Fruit fly (Drosophila melanogaster) whole organism, wandering third instar larva: ENCODE results near the gene CG8173.

Source experiments
- Abd-B ChIP-seq: fragments of >200 bp; optimal IDR thresholded peaks from 2 replicates; lab custom pipeline; 2017; ENCODE audit warnings: missing biosample characterization, missing genetic modification characterization
- CG32264 ChIP-seq: fragments of 200-800 bp; sonication (Bioruptor generic); optimal IDR thresholded peaks from 2 replicates; lab custom pipeline; 2016; ENCODE audit warnings: missing biosample characterization, missing genetic modification characterization
- GATAd ChIP-seq: sonication (Bioruptor generic); optimal IDR thresholded peaks from 2 replicates; lab custom pipeline; 2016; ENCODE audit warnings: missing biosample characterization, missing genetic modification characterization
- Hnf4 ChIP-seq: fragments of 200-800 bp; sonication (Bioruptor generic); optimal IDR thresholded peaks from 2 replicates; lab custom pipeline; 2016; ENCODE audit warnings: missing biosample characterization, mild to moderate bottlenecking, missing genetic modification characterization
- Jra ChIP-seq: sonication (Bioruptor generic); optimal IDR thresholded peaks from 2 replicates; lab custom pipeline; 2016; ENCODE audit warnings: missing biosample characterization, missing genetic modification characterization
- Myc ChIP-seq: fragments of >200 bp; optimal IDR thresholded peaks from 2 replicates; lab custom pipeline; 2017
- br ChIP-seq: fragments of 200-800 bp; sonication (Bioruptor generic); optimal IDR thresholded peaks from 2 replicates; lab custom pipeline; 2016; ENCODE audit warnings: missing biosample characterization, missing genetic modification characterization
- dl ChIP-seq, 2 experiments: fragments of 175-275, 200-275 bp in 1 of 2; fragments of 200-275 bp in 1 of 2; sonication (Bioruptor generic); optimal IDR thresholded peaks; lab custom pipeline; 2018; ENCODE audit warnings: mild to moderate bottlenecking in 2 of 2, missing biosample characterization in 2 of 2, missing genetic modification characterization in 2 of 2, moderate library complexity in 2 of 2; ENCODE audit not compliant: partially characterized antibody in 2 of 2, insufficient read depth in 1 of 2
- jim ChIP-seq: fragments of 175-275, 200-325 bp; sonication (Bioruptor generic); optimal IDR thresholded peaks from 2 replicates; lab custom pipeline; 2016; ENCODE audit warnings: missing biosample characterization, mild to moderate bottlenecking, missing genetic modification characterization
- lola ChIP-seq: fragments of >200 bp; optimal IDR thresholded peaks from 2 replicates; lab custom pipeline; 2017; ENCODE audit warnings: missing biosample characterization, missing genetic modification characterization
- pan ChIP-seq: fragments of >200 bp; optimal IDR thresholded peaks from 2 replicates; lab custom pipeline; 2017
- sage ChIP-seq: fragments of 200-800 bp; sonication (Bioruptor generic); optimal IDR thresholded peaks from 2 replicates; lab custom pipeline; 2016; ENCODE audit warnings: missing biosample characterization, mild to moderate bottlenecking, missing genetic modification characterization
- tai ChIP-seq: sonication (Bioruptor generic); optimal IDR thresholded peaks from 2 replicates; lab custom pipeline; 2016; ENCODE audit warnings: missing biosample characterization, missing genetic modification characterization
- usp ChIP-seq: fragments of >200 bp; optimal IDR thresholded peaks from 2 replicates; lab custom pipeline; 2017; ENCODE audit warnings: missing biosample characterization, missing genetic modification characterization

- no peak for TF ChIP-seq Abd-B
- no peak for TF ChIP-seq lola
- TF ChIP-seq GATAd (GFP tag; lab: Kevin White, UChicago), result no peak
- TF ChIP-seq usp (GFP tag; lab: Kevin White, UChicago), result no peak
- no peak for TF ChIP-seq Jra (GFP tag; lab: Kevin White, UChicago)
- no peak for TF ChIP-seq Myc
- peak; percentile 9 for TF ChIP-seq jim (GFP tag; lab: Kevin White, UChicago)
- peak in 1 of 2 experiments; percentile 37 for TF ChIP-seq dl (GFP tag; optimal IDR thresholded peaks at IDR 0.05; lab: Kevin White, UChicago; ENCODE audit: insufficient read depth in 1 of 2, partially characterized antibody in 2 of 2)
- no peak for TF ChIP-seq pan
- TF ChIP-seq br (GFP tag; lab: Kevin White, UChicago), result no peak
- no peak for TF ChIP-seq CG32264 (GFP tag; lab: Kevin White, UChicago)
- no peak for TF ChIP-seq sage
- TF ChIP-seq Hnf4, result no peak
- TF ChIP-seq tai, result no peak
Measured at dm6 chrX:17722912-17723311, 13.5 kb upstream of the CG8173 start.
